Worm (Caenorhabditis elegans) whole organism, L2 larva: ENCODE results near the gene C26D10.3.

ENCODE experiments used
- lin-11 ChIP-seq: fragments of 150-350 bp; sonication (generic microtip); optimal IDR thresholded peaks from 2 replicates; lab custom pipeline; 2014; ENCODE audit warnings: missing biosample characterization, missing genetic modification characterization, inconsistent platforms, mixed read lengths
- mbf-1 ChIP-seq: sonication (generic microtip); optimal IDR thresholded peaks from 2 replicates; lab custom pipeline; 2017; ENCODE audit warnings: missing biosample characterization, missing genetic modification characterization
- nhr-237 ChIP-seq: fragments of 150-350 bp; optimal IDR thresholded peaks from 2 replicates; lab custom pipeline; 2014; ENCODE audit warnings: missing biosample characterization, missing genetic modification characterization
- sma-3 ChIP-seq: sonication (generic microtip); optimal IDR thresholded peaks from 2 replicates; lab custom pipeline; 2016; ENCODE audit warnings: missing genetic modification reagents, missing genetic modification characterization, missing compliant biosample characterization
- ztf-11 ChIP-seq: sonication (generic microtip); optimal IDR thresholded peaks from 2 replicates; lab custom pipeline; 2017; ENCODE audit warnings: missing biosample characterization, missing genetic modification characterization

ce11 chrII:8353288-8353687, 28.1 kb downstream of the C26D10.3 start:
- TF ChIP-seq nhr-237 (tag; lab: Kevin White, UChicago) (no peak), lin-11 (tag; lab: Kevin White, UChicago) (no peak), sma-3 (GFP tag; lab: Kevin White, UChicago) (no peak), mbf-1 (tag; lab: Kevin White, UChicago) (no peak), ztf-11 (no peak)
